Worm (Caenorhabditis elegans) whole organism, L2 larva: ENCODE results near the gene C12D8.21.

ENCODE experiments used
- C34F6.9 ChIP-seq: fragments of 150-350 bp; optimal IDR thresholded peaks from 2 replicates; lab custom pipeline; 2014; ENCODE audit warnings: missing biosample characterization, missing genetic modification characterization
- F13H6.1 ChIP-seq: sonication (generic microtip); optimal IDR thresholded peaks from 2 replicates; lab custom pipeline; 2016; ENCODE audit warnings: missing genetic modification characterization, missing compliant biosample characterization
- ZK546.5 ChIP-seq: sonication (generic microtip); optimal IDR thresholded peaks from 2 replicates; lab custom pipeline; 2017; ENCODE audit warnings: missing biosample characterization, missing genetic modification characterization
- alr-1 ChIP-seq: fragments of 150-350 bp; optimal IDR thresholded peaks from 2 replicates; lab custom pipeline; 2014; ENCODE audit warnings: missing biosample characterization, missing genetic modification characterization
- ama-1 ChIP-seq: fragments of 150-350 bp; optimal IDR thresholded peaks from 2 replicates; lab custom pipeline; 2018; ENCODE audit warnings: inconsistent platforms
- ceh-16 ChIP-seq: fragments of 150-350 bp; optimal IDR thresholded peaks from 2 replicates; lab custom pipeline; 2014; ENCODE audit warnings: missing biosample characterization, missing genetic modification characterization
- crh-2 ChIP-seq: sonication (generic microtip); optimal IDR thresholded peaks from 2 replicates; lab custom pipeline; 2017; ENCODE audit warnings: missing biosample characterization, missing genetic modification characterization
- dmd-4 ChIP-seq: sonication (generic microtip); optimal IDR thresholded peaks from 2 replicates; lab custom pipeline; 2017; ENCODE audit warnings: missing biosample characterization, missing genetic modification characterization
- egl-27 ChIP-seq: sonication (generic microtip); optimal IDR thresholded peaks from 3 replicates; lab custom pipeline; 2017; ENCODE audit warnings: missing biosample characterization, missing genetic modification reagents, missing genetic modification characterization
- elt-1 ChIP-seq: fragments of 150-350 bp; optimal IDR thresholded peaks from 2 replicates; lab custom pipeline; 2014; ENCODE audit warnings: missing biosample characterization, missing genetic modification characterization
- elt-3 ChIP-seq: sonication (generic microtip); optimal IDR thresholded peaks from 2 replicates; lab custom pipeline; 2017; ENCODE audit warnings: missing biosample characterization, missing genetic modification characterization
- fos-1 ChIP-seq: fragments of 150-350 bp; optimal IDR thresholded peaks from 2 replicates; lab custom pipeline; 2014; ENCODE audit warnings: missing biosample characterization, missing genetic modification characterization
- gmeb-1 ChIP-seq: fragments of 150-350 bp; optimal IDR thresholded peaks from 2 replicates; lab custom pipeline; 2014; ENCODE audit warnings: missing biosample characterization, missing genetic modification characterization
- lin-13 ChIP-seq: fragments of 150-350 bp; optimal IDR thresholded peaks from 2 replicates; lab custom pipeline; 2014; ENCODE audit warnings: missing biosample characterization, missing genetic modification reagents, missing genetic modification characterization
- lin-39 ChIP-seq: fragments of 150-350 bp; optimal IDR thresholded peaks from 2 replicates; lab custom pipeline; 2014; ENCODE audit warnings: missing biosample characterization, missing genetic modification reagents, missing genetic modification characterization
- lsy-2 ChIP-seq, 2 experiments: fragments of 150-350 bp in 1 of 2; sonication (generic microtip) in 1 of 2; optimal IDR thresholded peaks; 2 replicates each; lab custom pipeline; 2014 to 2017; ENCODE audit warnings: missing biosample characterization in 2 of 2, missing genetic modification characterization in 2 of 2
- mab-5 ChIP-seq: fragments of 150-350 bp; optimal IDR thresholded peaks from 2 replicates; lab custom pipeline; 2014; ENCODE audit warnings: missing biosample characterization, missing genetic modification characterization
- mdl-1 ChIP-seq, 2 experiments: fragments of 150-350 bp in 1 of 2; sonication (generic microtip) in 1 of 2; optimal IDR thresholded peaks; 2 replicates each; lab custom pipeline; 2017; ENCODE audit warnings: missing biosample characterization in 2 of 2, missing genetic modification characterization in 2 of 2
- nhr-10 ChIP-seq: sonication (generic microtip); optimal IDR thresholded peaks from 2 replicates; lab custom pipeline; 2017; ENCODE audit warnings: missing biosample characterization, missing genetic modification characterization
- nhr-11 ChIP-seq: fragments of 150-350 bp; optimal IDR thresholded peaks from 2 replicates; lab custom pipeline; 2014; ENCODE audit warnings: missing biosample characterization, missing genetic modification characterization
- nhr-12 ChIP-seq: fragments of 150-350 bp; optimal IDR thresholded peaks from 2 replicates; lab custom pipeline; 2014; ENCODE audit warnings: missing biosample characterization, missing genetic modification characterization
- nhr-129 ChIP-seq: fragments of 150-350 bp; optimal IDR thresholded peaks from 2 replicates; lab custom pipeline; 2014; ENCODE audit warnings: missing biosample characterization, missing genetic modification characterization
- nhr-23 ChIP-seq: fragments of 150-350 bp; optimal IDR thresholded peaks from 2 replicates; lab custom pipeline; 2014; ENCODE audit warnings: missing biosample characterization, missing genetic modification reagents, missing genetic modification characterization
- nhr-237 ChIP-seq: fragments of 150-350 bp; optimal IDR thresholded peaks from 2 replicates; lab custom pipeline; 2014; ENCODE audit warnings: missing biosample characterization, missing genetic modification characterization
- nhr-25 ChIP-seq: fragments of 150-350 bp; sonication (generic microtip); optimal IDR thresholded peaks from 3 replicates; lab custom pipeline; 2014; ENCODE audit warnings: missing biosample characterization, missing genetic modification characterization
- nhr-77 ChIP-seq: fragments of 150-350 bp; optimal IDR thresholded peaks from 2 replicates; lab custom pipeline; 2014; ENCODE audit warnings: missing biosample characterization, missing genetic modification characterization
- peb-1 ChIP-seq: fragments of 150-350 bp; optimal IDR thresholded peaks from 2 replicates; lab custom pipeline; 2014; ENCODE audit warnings: missing biosample characterization, missing genetic modification characterization
- sem-4 ChIP-seq: fragments of 150-350 bp; optimal IDR thresholded peaks from 2 replicates; lab custom pipeline; 2014; ENCODE audit warnings: missing biosample characterization, missing genetic modification reagents, missing genetic modification characterization
- sma-3 ChIP-seq: sonication (generic microtip); optimal IDR thresholded peaks from 2 replicates; lab custom pipeline; 2016; ENCODE audit warnings: missing genetic modification reagents, missing genetic modification characterization, missing compliant biosample characterization
- sma-9 ChIP-seq, 2 experiments: fragments of 150-350 bp in 1 of 2; sonication (generic microtip) in 1 of 2; optimal IDR thresholded peaks; 2 replicates each; lab custom pipeline; 2014 to 2016; ENCODE audit warnings: missing genetic modification characterization in 2 of 2, mild to moderate bottlenecking in 1 of 2, missing biosample characterization in 1 of 2, missing compliant biosample characterization in 1 of 2, missing genetic modification reagents in 1 of 2, moderate library complexity in 1 of 2
- snpc-4 ChIP-seq: fragments of 150-350 bp; optimal IDR thresholded peaks from 2 replicates; lab custom pipeline; 2014; ENCODE audit warnings: missing biosample characterization, missing genetic modification characterization
- unc-39 ChIP-seq: fragments of 150-350 bp; optimal IDR thresholded peaks from 2 replicates; lab custom pipeline; 2014; ENCODE audit warnings: missing biosample characterization, missing genetic modification characterization
- unc-62 ChIP-seq: fragments of 150-350 bp; optimal IDR thresholded peaks from 2 replicates; lab custom pipeline; 2014; ENCODE audit warnings: missing biosample characterization, missing genetic modification reagents, missing genetic modification characterization
- zag-1 ChIP-seq: fragments of 150-350 bp; optimal IDR thresholded peaks from 2 replicates; lab custom pipeline; 2014; ENCODE audit warnings: missing biosample characterization, missing genetic modification characterization
- ztf-11 ChIP-seq: sonication (generic microtip); optimal IDR thresholded peaks from 2 replicates; lab custom pipeline; 2017; ENCODE audit warnings: missing biosample characterization, missing genetic modification characterization
- ztf-4 ChIP-seq: fragments of 150-350 bp; optimal IDR thresholded peaks from 2 replicates; lab custom pipeline; 2014; ENCODE audit warnings: missing biosample characterization, missing genetic modification characterization

Gene C12D8.21

DNA sequence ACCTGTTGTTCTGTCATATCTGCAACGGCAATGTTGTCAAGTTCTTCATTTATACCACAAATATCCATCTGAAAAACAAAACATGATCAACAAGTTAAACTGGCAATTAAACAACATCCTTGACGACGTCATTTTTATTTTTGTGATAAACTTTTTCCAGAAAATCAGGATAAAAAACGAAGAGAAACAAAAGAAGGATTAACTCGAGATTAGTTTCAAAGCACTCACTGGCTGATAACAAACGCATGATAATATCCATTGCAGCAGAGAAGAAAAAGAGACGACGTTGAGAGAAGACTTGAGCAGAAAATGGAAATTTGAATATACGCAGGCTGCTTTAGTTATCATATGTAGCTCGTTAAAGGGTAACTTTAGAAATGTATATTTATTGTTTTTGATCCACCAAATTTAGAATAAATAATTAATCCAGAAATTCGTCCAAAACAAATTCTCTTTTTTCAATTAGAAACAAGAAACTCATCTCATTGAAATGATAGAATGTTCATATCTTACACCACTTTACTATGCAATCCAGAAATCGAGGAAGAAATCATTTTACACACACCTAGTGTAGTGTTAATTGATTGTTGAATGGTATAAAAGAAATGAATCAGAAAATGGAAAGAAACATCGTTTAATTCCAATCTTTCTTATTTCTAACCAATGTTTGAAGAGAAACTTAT, at the start of gene C12D8.21, which contains the start of gene col-148:
C12D8.21 (minus strand) TSS at position 68 of the 683 bp plus-strand sequence.
col-148 (plus strand) TSS at position 633 of the 683 bp plus-strand sequence.
- no peak for TF ChIP-seq crh-2 (tag; lab: Kevin White, UChicago)
- TF ChIP-seq sma-3 (GFP tag; lab: Kevin White, UChicago), result no peak
- TF ChIP-seq ama-1, result no peak
- no peak for TF ChIP-seq gmeb-1 (tag; lab: Kevin White, UChicago)
- no peak for TF ChIP-seq lsy-2 (tag; optimal IDR thresholded peaks at IDR 0.05; lab: Kevin White, UChicago)
- TF ChIP-seq mdl-1 (tag; optimal IDR thresholded peaks at IDR 0.05; lab: Kevin White, UChicago), result no peak
- no peak for TF ChIP-seq dmd-4 (tag; lab: Kevin White, UChicago)
- TF ChIP-seq elt-3 (tag; lab: Kevin White, UChicago), result no peak
- TF ChIP-seq nhr-10 (tag; lab: Kevin White, UChicago), result no peak
- no peak for TF ChIP-seq C34F6.9
- no peak for TF ChIP-seq nhr-25 (tag; lab: Kevin White, UChicago)
- TF ChIP-seq nhr-23 (tag; lab: Kevin White, UChicago), result no peak
- TF ChIP-seq nhr-129, result no peak
- TF ChIP-seq ztf-4 (tag; lab: Kevin White, UChicago), result no peak
- no peak for TF ChIP-seq ZK546.5 (tag; lab: Kevin White, UChicago)
- no peak for TF ChIP-seq lin-39 (tag; lab: Kevin White, UChicago)
- TF ChIP-seq egl-27 (tag; lab: Kevin White, UChicago), result no peak
- TF ChIP-seq sem-4 (tag; lab: Kevin White, UChicago), result no peak
- TF ChIP-seq nhr-11 (tag; lab: Kevin White, UChicago), result no peak

DNA sequence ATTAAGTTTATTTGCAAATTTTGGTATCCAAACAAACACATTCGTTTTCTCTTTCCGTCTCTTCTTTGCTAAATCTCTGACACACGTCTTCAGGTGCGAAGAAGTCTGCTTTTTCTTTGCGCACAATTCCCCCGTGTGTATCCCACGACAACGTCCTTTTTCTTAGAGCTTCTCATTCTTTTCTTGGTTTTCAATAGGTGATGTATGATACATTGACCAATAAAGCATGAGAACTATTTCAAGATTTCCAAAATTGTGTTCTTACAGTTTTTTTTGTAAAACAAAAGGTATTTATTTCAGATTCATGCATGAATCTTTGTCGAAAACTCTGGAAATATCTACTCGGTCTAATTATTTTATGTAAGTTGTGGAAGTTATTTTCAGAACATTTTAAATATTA, 48.8 kb upstream of the C12D8.21 start, which contains the start of gene B0024.15:
B0024.15 (plus strand) TSS at position 301 of the 400 bp plus-strand sequence.
- no peak for TF ChIP-seq sma-9 (GFP tag; optimal IDR thresholded peaks at IDR 0.05; lab: Kevin White, UChicago)
- no peak for TF ChIP-seq sma-9 (tag; optimal IDR thresholded peaks at IDR 0.05; lab: Kevin White, UChicago)
- no peak for TF ChIP-seq alr-1 (tag; lab: Kevin White, UChicago)
- no peak for TF ChIP-seq lin-39 (tag; lab: Kevin White, UChicago)
- TF ChIP-seq mdl-1 (tag; optimal IDR thresholded peaks at IDR 0.05; lab: Kevin White, UChicago), result no peak
- TF ChIP-seq nhr-11 (tag; lab: Kevin White, UChicago), result no peak
- no peak for TF ChIP-seq nhr-10 (tag; lab: Kevin White, UChicago)
- no peak for TF ChIP-seq ceh-16 (tag; lab: Kevin White, UChicago)
- TF ChIP-seq sma-3 (GFP tag; lab: Kevin White, UChicago), result no peak
- no peak for TF ChIP-seq mab-5 (tag; lab: Kevin White, UChicago)
- no peak for TF ChIP-seq ztf-11 (tag; lab: Kevin White, UChicago)

- TF ChIP-seq sem-4 (tag; lab: Kevin White, UChicago) (no peak), mdl-1 (tag; optimal IDR thresholded peaks at IDR 0.05; lab: Kevin White, UChicago) (no peak), elt-1 (no peak), unc-39 (tag; lab: Kevin White, UChicago) (no peak), snpc-4 (tag; lab: Kevin White, UChicago) (no peak), nhr-25 (tag; lab: Kevin White, UChicago) (no peak), F13H6.1 (no peak), sma-3 (GFP tag; lab: Kevin White, UChicago) (no peak), lin-13 (no peak), unc-62 (no peak), zag-1 (tag; lab: Kevin White, UChicago) (no peak), elt-3 (tag; lab: Kevin White, UChicago) (no peak), nhr-129 (no peak), crh-2 (tag; lab: Kevin White, UChicago) (no peak), peb-1 (tag; lab: Kevin White, UChicago) (no peak), fos-1 (no peak), egl-27 (tag; lab: Kevin White, UChicago) (no peak), nhr-11 (tag; lab: Kevin White, UChicago) (no peak), lin-39 (tag; lab: Kevin White, UChicago) (no peak), nhr-77 (tag; lab: Kevin White, UChicago) (no peak)
- TF ChIP-seq, all 48 proteins: peak for 0
Measured at ce11 chrV:10287260-10287659, 46.3 kb upstream of the C12D8.21 start, which contains the start of gene B0024.3. TSS of gene B0024.3 (plus strand) at chrV:10287560.

DNA sequence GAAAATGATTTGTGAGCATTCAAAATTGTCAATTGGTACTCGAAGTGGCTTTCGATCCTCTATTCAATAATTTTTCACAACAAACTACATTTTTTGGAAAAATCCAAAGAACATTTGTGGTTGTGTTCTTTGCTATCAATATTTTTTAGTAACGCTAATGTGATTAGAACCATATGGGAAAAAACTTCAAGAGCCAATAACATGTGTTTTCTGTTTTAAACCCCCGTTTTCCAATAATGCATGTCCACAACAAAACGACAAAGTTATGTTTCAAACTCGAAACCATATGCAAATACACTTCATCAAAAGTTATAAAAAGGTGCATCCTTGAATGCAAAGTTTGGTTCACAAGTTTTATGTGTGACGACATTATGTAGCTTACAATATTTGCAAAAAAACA, 44.9 kb upstream of the C12D8.21 start:
- TF ChIP-seq unc-39 (tag; lab: Kevin White, UChicago) (no peak), nhr-12 (tag; lab: Kevin White, UChicago) (no peak), dmd-4 (tag; lab: Kevin White, UChicago) (no peak), nhr-237 (no peak), egl-27 (tag; lab: Kevin White, UChicago) (no peak)
